Worm (Caenorhabditis elegans): Measurements from ENCODE around the gene blos-4.
A peak's percentile ranks its signal among the peaks of the same experiment; 100 is the strongest.

The blos-4 gene

ce11 chrII:6269805-6270414, 24.9 kb downstream of the blos-4 start, which contains the start of gene F13H8.2 (continued):
- TF ChIP-seq snu-23 (GFP tag; optimal IDR thresholded peaks at IDR 0.05) (peak; percentile 86), hlh-17 (GFP tag; optimal IDR thresholded peaks at IDR 0.05; ENCODE audit: borderline replicate concordance) (no peak), ces-1 (GFP tag; optimal IDR thresholded peaks at IDR 0.05) (no peak), aly-2 (tag; optimal IDR thresholded peaks at IDR 0.05) (peak; percentile 63), tlp-1 (tag; optimal IDR thresholded peaks at IDR 0.05) (no peak), lin-35 (GFP tag; optimal IDR thresholded peaks at IDR 0.05) (peak; percentile 96 to 98), zip-4 (GFP tag; optimal IDR thresholded peaks at IDR 0.05) (peak; percentile 54), fkh-10 (GFP tag; optimal IDR thresholded peaks at IDR 0.05) (peak; percentile 20), ceh-90 (tag; optimal IDR thresholded peaks at IDR 0.05) (no peak), dpl-1 (GFP tag; optimal IDR thresholded peaks at IDR 0.05) (peak; percentile 96 to 98 (median 97)), lin-39 (tag; optimal IDR thresholded peaks at IDR 0.05) (no peak), hlh-4 (tag; optimal IDR thresholded peaks at IDR 0.05) (no peak), egl-27 (tag; optimal IDR thresholded peaks at IDR 0.05) (no peak), ceh-82 (tag; optimal IDR thresholded peaks at IDR 0.05) (peak; percentile 74 to 78 (median 75)), vab-15 (tag; optimal IDR thresholded peaks at IDR 0.05) (peak; percentile 41), snpc-4 (tag; optimal IDR thresholded peaks at IDR 0.05) (peak; percentile 44), sup-37 (GFP tag; optimal IDR thresholded peaks at IDR 0.05) (no peak), lin-13 (GFP tag; optimal IDR thresholded peaks at IDR 0.05) (peak; percentile 56), tbx-2 (tag; optimal IDR thresholded peaks at IDR 0.05) (peak; percentile 86), dsc-1 (tag; optimal IDR thresholded peaks at IDR 0.05) (peak; percentile 82), F16B12.6 (tag; optimal IDR thresholded peaks at IDR 0.05) (peak; percentile 98), unc-30 (tag; optimal IDR thresholded peaks at IDR 0.05) (no peak), nhr-85 (tag) (peak; percentile 88), ceh-88 (GFP tag; IDR thresholded peaks at IDR 0.05) (peak; percentile 81), pqm-1 (tag; optimal IDR thresholded peaks at IDR 0.05) (no peak), C04F5.9 (tag; optimal IDR thresholded peaks at IDR 0.05) (peak; percentile 58), swsn-7 (tag; optimal IDR thresholded peaks at IDR 0.05) (peak; percentile 82), nhr-76 (tag; optimal IDR thresholded peaks at IDR 0.05) (no peak), nhr-12 (tag; optimal IDR thresholded peaks at IDR 0.05) (no peak), alr-1 (tag; optimal IDR thresholded peaks at IDR 0.05; ENCODE audit: borderline replicate concordance) (no peak), sptf-1 (tag; optimal IDR thresholded peaks at IDR 0.05) (no peak), elt-2 (tag; optimal IDR thresholded peaks at IDR 0.05) (peak; percentile 37), ceh-8 (GFP tag; optimal IDR thresholded peaks at IDR 0.05) (peak; percentile 83), nhr-47 (tag; optimal IDR thresholded peaks at IDR 0.05) (peak; percentile 91), nhr-19 (GFP tag; conservative IDR thresholded peaks at IDR 0.05) (peak; percentile 89), lir-3 (tag; optimal IDR thresholded peaks at IDR 0.05; ENCODE audit: poor library complexity) (peak; percentile 72), ets-5 (GFP tag; IDR thresholded peaks at IDR 0.05) (no peak), nhr-84 (tag; optimal IDR thresholded peaks at IDR 0.05) (no peak), C34B4.2 (tag; optimal IDR thresholded peaks at IDR 0.05) (no peak), elt-3 (tag; optimal IDR thresholded peaks at IDR 0.05) (peak in 2 of 6 experiments; percentile 55), pag-3 (tag; optimal IDR thresholded peaks at IDR 0.05; ENCODE audit: borderline replicate concordance, insufficient read depth) (no peak), aha-1 (tag; optimal IDR thresholded peaks at IDR 0.05) (no peak), unc-62 (GFP tag; optimal IDR thresholded peaks at IDR 0.05) (no peak), nhr-28 (tag; optimal IDR thresholded peaks at IDR 0.05) (no peak), skn-1 (tag; optimal IDR thresholded peaks at IDR 0.05) (peak; percentile 44)
